Fruit fly (Drosophila melanogaster): ENCODE measurements around the gene Trf2.

DNA sequence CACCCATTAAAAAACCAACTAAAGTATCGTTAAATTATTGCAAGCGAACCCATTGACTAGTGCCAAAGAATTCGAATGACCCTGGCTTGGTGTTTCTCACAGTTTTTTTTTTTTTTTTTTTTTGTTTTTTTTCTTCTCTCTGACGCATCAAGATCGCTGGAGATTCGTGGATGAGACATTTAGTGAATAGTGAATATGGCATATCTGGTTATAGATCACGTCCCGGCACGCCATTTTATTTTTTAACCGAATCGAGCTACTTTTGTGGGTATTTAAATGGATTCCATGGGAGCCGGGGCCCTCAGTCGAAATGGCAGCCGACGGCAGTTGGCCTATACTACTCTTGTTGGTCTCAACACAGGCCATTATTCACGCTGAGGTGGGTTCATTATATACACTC is 67.7 kb downstream of the Trf2 start, which contains the start of gene Cp7Fc:
- no peak for TF ChIP-seq chm (GFP tag; IDR thresholded peaks at IDR 0.05)
- no peak for TF ChIP-seq Taf1 (GFP tag; IDR thresholded peaks at IDR 0.05)
- no peak for TF ChIP-seq HLH4C (GFP tag; IDR thresholded peaks at IDR 0.05; ENCODE audit: partially characterized antibody)
- TF ChIP-seq Blimp-1 (GFP tag; optimal IDR thresholded peaks at IDR 0.05) = no peak
- TF ChIP-seq Hsf (GFP tag; optimal IDR thresholded peaks at IDR 0.05) = no peak
- TF ChIP-seq CG12391 (tag; optimal IDR thresholded peaks at IDR 0.05) = no peak
- no peak for TF ChIP-seq Hmr (GFP tag; optimal IDR thresholded peaks at IDR 0.05)
- TF ChIP-seq B-H1 (GFP tag; IDR thresholded peaks at IDR 0.05) = no peak
- no peak for TF ChIP-seq hkb (optimal IDR thresholded peaks at IDR 0.05)
- no peak for TF ChIP-seq hkb (GFP tag; IDR thresholded peaks at IDR 0.05)
- TF ChIP-seq lmd (GFP tag; IDR thresholded peaks at IDR 0.05) = no peak
- TF ChIP-seq CG5953 (GFP tag; IDR thresholded peaks at IDR 0.05) = no peak
- TF ChIP-seq sug (tag; optimal IDR thresholded peaks at IDR 0.05) = no peak
- TF ChIP-seq CG2678 (tag; optimal IDR thresholded peaks at IDR 0.05) = no peak
- no peak for TF ChIP-seq pan (optimal IDR thresholded peaks at IDR 0.05)
- no peak for TF ChIP-seq pan (GFP tag; optimal IDR thresholded peaks at IDR 0.05 in 1 of 2, IDR thresholded peaks at IDR 0.05 in 1 of 2)

All from whole organism, embryonic.